Fruit fly (Drosophila melanogaster) whole organism, adult: ENCODE results near the gene CG32639.

Experiments used
- CG11617 ChIP-seq: fragments of 200-800 bp; sonication (Bioruptor generic); optimal IDR thresholded peaks from 2 replicates; lab custom pipeline; 2017; ENCODE audit warnings: mild to moderate bottlenecking, missing biosample characterization, missing genetic modification reagents, missing genetic modification characterization
- CG12768 ChIP-seq: fragments of 200-800 bp; sonication (Bioruptor generic); optimal IDR thresholded peaks from 2 replicates; lab custom pipeline; 2017; ENCODE audit warnings: missing biosample characterization, missing genetic modification characterization, mild to moderate bottlenecking, moderate library complexity, missing genetic modification reagents
- CG14711 ChIP-seq: fragments of 200-800 bp; sonication (Bioruptor generic); optimal IDR thresholded peaks from 2 replicates; lab custom pipeline; 2018; ENCODE audit warnings: missing biosample characterization, mild to moderate bottlenecking, missing genetic modification characterization, moderate library complexity
- CG1620 ChIP-seq: fragments of 200-800 bp; sonication (Bioruptor generic); optimal IDR thresholded peaks from 2 replicates; lab custom pipeline; 2016; ENCODE audit warnings: missing biosample characterization, missing genetic modification characterization
- CG33017 ChIP-seq: fragments of 200-800 bp; sonication (Bioruptor generic); optimal IDR thresholded peaks from 2 replicates; lab custom pipeline; 2018; ENCODE audit warnings: missing biosample characterization, mild to moderate bottlenecking, missing genetic modification characterization, moderate library complexity
- CG5204 ChIP-seq: fragments of 200-800 bp; sonication (Bioruptor generic); optimal IDR thresholded peaks from 2 replicates; lab custom pipeline; 2016; ENCODE audit warnings: missing biosample characterization, missing genetic modification characterization
- CG7045 ChIP-seq: fragments of 200-800 bp; sonication (Bioruptor generic); optimal IDR thresholded peaks from 2 replicates; lab custom pipeline; 2017; ENCODE audit warnings: missing biosample characterization, mild to moderate bottlenecking, missing genetic modification characterization
- CG7101 ChIP-seq: fragments of 200-800 bp; sonication (Bioruptor generic); optimal IDR thresholded peaks from 2 replicates; lab custom pipeline; 2018; ENCODE audit warnings: missing biosample characterization, mild to moderate bottlenecking, missing genetic modification characterization, moderate library complexity
- Clk ChIP-seq: fragments of 200-800 bp; sonication (Bioruptor generic); optimal IDR thresholded peaks from 2 replicates; lab custom pipeline; 2017; ENCODE audit warnings: missing biosample characterization, missing genetic modification characterization
- Crg-1 ChIP-seq: fragments of 200-800 bp; sonication (Bioruptor generic); optimal IDR thresholded peaks from 2 replicates; lab custom pipeline; 2016; ENCODE audit warnings: missing biosample characterization, missing genetic modification characterization
- Hr96 ChIP-seq: fragments of 200-800 bp; sonication (Bioruptor generic); optimal IDR thresholded peaks from 2 replicates; lab custom pipeline; 2016; ENCODE audit warnings: missing biosample characterization, missing genetic modification characterization
- Mnt ChIP-seq: fragments of 200-800 bp; sonication (Bioruptor generic); optimal IDR thresholded peaks from 2 replicates; lab custom pipeline; 2016; ENCODE audit warnings: missing biosample characterization, mild to moderate bottlenecking, missing genetic modification characterization
- bab1 ChIP-seq: fragments of 200-800 bp; sonication (Bioruptor generic); optimal IDR thresholded peaks from 3 replicates; lab custom pipeline; 2019; ENCODE audit warnings: missing biosample characterization, mild to moderate bottlenecking, missing genetic modification characterization, moderate library complexity
- cic ChIP-seq: fragments of 200-800 bp; sonication (Bioruptor generic); optimal IDR thresholded peaks from 2 replicates; lab custom pipeline; 2017; ENCODE audit warnings: missing biosample characterization, mild to moderate bottlenecking, missing genetic modification characterization, moderate library complexity
- cnc ChIP-seq, 2 experiments: fragments of >200 bp; optimal IDR thresholded peaks; 2 replicates each; lab custom pipeline; 2017
- kay ChIP-seq: fragments of 200-800 bp; sonication (Bioruptor generic); peaks from one replicate; lab custom pipeline; 2016; ENCODE audit warnings: missing biosample characterization, missing genetic modification characterization, borderline replicate concordance
- ovo ChIP-seq: fragments of 200-800 bp; sonication (Bioruptor generic); optimal IDR thresholded peaks from 2 replicates; lab custom pipeline; 2016; ENCODE audit warnings: missing biosample characterization, missing genetic modification characterization
- pad ChIP-seq: fragments of 200-800 bp; sonication (Bioruptor generic); optimal IDR thresholded peaks from 3 replicates; lab custom pipeline; 2017; ENCODE audit warnings: missing biosample characterization, missing genetic modification characterization, mild to moderate bottlenecking, moderate library complexity, missing genetic modification reagents
- tj ChIP-seq: fragments of 200-800 bp; sonication (Bioruptor generic); optimal IDR thresholded peaks from 3 replicates; lab custom pipeline; 2017; ENCODE audit warnings: missing biosample characterization, mild to moderate bottlenecking, missing genetic modification characterization, moderate library complexity
- toe ChIP-seq: fragments of 200-800 bp; sonication (Bioruptor generic); optimal IDR thresholded peaks from 2 replicates; lab custom pipeline; 2016; ENCODE audit warnings: missing biosample characterization, missing genetic modification characterization

CG32639 gene

dm6 chrX:13238294-13238917 is 2.0 kb upstream of the CG32639 start:
- TF ChIP-seq toe (no peak), ovo (GFP tag; lab: Kevin White, UChicago) (no peak), CG12768 (no peak), CG1620 (GFP tag; lab: Kevin White, UChicago) (no peak), Clk (GFP tag; lab: Kevin White, UChicago) (no peak), Crg-1 (GFP tag; lab: Kevin White, UChicago) (no peak), pad (GFP tag; lab: Kevin White, UChicago) (no peak), kay (GFP tag; lab: Kevin White, UChicago) (no peak), CG5204 (GFP tag; lab: Kevin White, UChicago) (no peak), CG7101 (peak; percentile 13), CG33017 (tag; lab: Kevin White, UChicago) (peak; percentile 5), CG11617 (no peak), Hr96 (GFP tag; lab: Kevin White, UChicago) (no peak), bab1 (GFP tag; lab: Kevin White, UChicago) (no peak), tj (peak; percentile 78), CG14711 (peak; percentile 13), cic (GFP tag; lab: Kevin White, UChicago) (no peak), Mnt (GFP tag; lab: Kevin White, UChicago) (no peak), cnc (optimal IDR thresholded peaks at IDR 0.05; lab: Kevin White, UChicago) (no peak), CG7045 (GFP tag; lab: Kevin White, UChicago) (peak; percentile 22)

- peak; percentile 34 for TF ChIP-seq CG11617
- peak; percentile 99 for TF ChIP-seq tj
- TF ChIP-seq CG12768 = no peak
- no peak for TF ChIP-seq cic (GFP tag; lab: Kevin White, UChicago)
Observed at dm6 chrX:13234738-13235470, 1.5 kb downstream of the CG32639 start.

- peak; percentile 17 for TF ChIP-seq bab1 (GFP tag; lab: Kevin White, UChicago)
- peak; percentile 20 for TF ChIP-seq CG7101
- no peak for TF ChIP-seq CG33017 (tag; lab: Kevin White, UChicago)
- no peak for TF ChIP-seq CG12768
- TF ChIP-seq CG14711 = peak; percentile 21
- TF ChIP-seq toe = no peak
- no peak for TF ChIP-seq CG7045 (GFP tag; lab: Kevin White, UChicago)
- no peak for TF ChIP-seq cnc (optimal IDR thresholded peaks at IDR 0.05; lab: Kevin White, UChicago)
- TF ChIP-seq CG11617 = no peak
- TF ChIP-seq CG1620 (GFP tag; lab: Kevin White, UChicago) = peak; percentile 7
- peak; percentile 32 for TF ChIP-seq pad (GFP tag; lab: Kevin White, UChicago)
Observed at dm6 chrX:13233811-13234737, 2.3 kb downstream of the CG32639 start.

- no peak for TF ChIP-seq Hr96 (GFP tag; lab: Kevin White, UChicago)
- TF ChIP-seq CG12768 = no peak
- TF ChIP-seq tj = peak; percentile 29
- no peak for TF ChIP-seq CG33017 (tag; lab: Kevin White, UChicago)
- no peak for TF ChIP-seq Clk (GFP tag; lab: Kevin White, UChicago)
- TF ChIP-seq ovo (GFP tag; lab: Kevin White, UChicago) = no peak
Observed at dm6 chrX:13232406-13233195, 3.8 kb downstream of the CG32639 start.

- TF ChIP-seq Crg-1 (GFP tag; lab: Kevin White, UChicago) (no peak), Clk (GFP tag; lab: Kevin White, UChicago) (no peak), tj (peak; percentile 38)
Observed at dm6 chrX:13230974-13231373, 5.4 kb downstream of the CG32639 start.

- TF ChIP-seq tj (peak; percentile 82), toe (no peak), Mnt (GFP tag; lab: Kevin White, UChicago) (no peak)
Observed at dm6 chrX:13229824-13230223, 6.5 kb downstream of the CG32639 start.
